Worm (Caenorhabditis elegans) whole organism, L4 larva: ENCODE results near the gene snr-6.

Experiments
- R02D3.7 ChIP-seq: fragments of 150-350 bp; sonication (generic microtip); optimal IDR thresholded peaks from 3 replicates; lab custom pipeline; 2014; ENCODE audit warnings: missing biosample characterization, missing genetic modification characterization
- Y48G9A.11 ChIP-seq: fragments of 200-800 bp; sonication (Bioruptor generic); IDR thresholded peaks from 2 replicates; pipeline ENCODE4 v1.3.6; 2022; ENCODE audit warnings: missing genetic modification reagents, missing genetic modification characterization, missing compliant biosample characterization
- ZK546.5 ChIP-seq, 2 experiments: sonication (generic microtip); optimal IDR thresholded peaks; 2 replicates each; lab custom pipeline; 2017; ENCODE audit warnings: missing biosample characterization in 2 of 2, missing genetic modification characterization in 2 of 2
- aly-2 ChIP-seq: sonication (generic microtip); optimal IDR thresholded peaks from 2 replicates; lab custom pipeline; 2018; ENCODE audit warnings: missing biosample characterization, missing genetic modification characterization
- ces-1 ChIP-seq: fragments of 150-350 bp; sonication (generic microtip); optimal IDR thresholded peaks from 4 replicates; lab custom pipeline; 2014; ENCODE audit warnings: missing biosample characterization, missing genetic modification reagents, missing genetic modification characterization
- fkh-10 ChIP-seq: fragments of 150-350 bp; optimal IDR thresholded peaks from 2 replicates; lab custom pipeline; 2014; ENCODE audit warnings: missing biosample characterization, missing genetic modification reagents, missing genetic modification characterization
- lim-7 ChIP-seq: fragments of 200-800 bp; sonication (Bioruptor generic); IDR thresholded peaks from 2 replicates; pipeline ENCODE4 v1.3.6; 2022; ENCODE audit warnings: missing genetic modification characterization, missing compliant biosample characterization
- lin-39 ChIP-seq: fragments of 150-350 bp; optimal IDR thresholded peaks from 2 replicates; lab custom pipeline; 2014; ENCODE audit warnings: missing biosample characterization, missing genetic modification reagents, missing genetic modification characterization
- nhr-11 ChIP-seq: fragments of 150-350 bp; optimal IDR thresholded peaks from 2 replicates; lab custom pipeline; 2014; ENCODE audit warnings: missing biosample characterization, missing genetic modification characterization
- pha-4 ChIP-seq, 2 experiments: fragments of 150-350 bp in 1 of 2; fragments of 200-800 bp in 1 of 2; sonication (Bioruptor generic) in 1 of 2; IDR thresholded peaks in 1 of 2; optimal IDR thresholded peaks in 1 of 2; 2 replicates each; pipeline versions ENCODE4 v1.3.6 to Lab custom; 2014 to 2022; ENCODE audit warnings: missing genetic modification characterization in 2 of 2, missing genetic modification reagents in 2 of 2, missing biosample characterization in 1 of 2, missing compliant biosample characterization in 1 of 2
- rbr-2 ChIP-seq: sonication (generic microtip); optimal IDR thresholded peaks from 2 replicates; lab custom pipeline; 2016; ENCODE audit warnings: missing genotype, missing genetic modification characterization, missing compliant biosample characterization

- TF ChIP-seq lim-7 (GFP tag; lab: Robert Waterston, UW), result no peak
- no peak for TF ChIP-seq Y48G9A.11 (GFP tag; lab: Robert Waterston, UW)
- TF ChIP-seq nhr-11 (tag; lab: Kevin White, UChicago), result no peak
- no peak for TF ChIP-seq aly-2 (tag; lab: Kevin White, UChicago)
- no peak for TF ChIP-seq pha-4 (GFP tag; IDR thresholded peaks at IDR 0.05; lab: Robert Waterston, UW)
- no peak for TF ChIP-seq pha-4 (tag; optimal IDR thresholded peaks at IDR 0.05; lab: Kevin White, UChicago)
- TF ChIP-seq lin-39 (tag; lab: Kevin White, UChicago), result no peak
- no peak for TF ChIP-seq ces-1
- TF ChIP-seq rbr-2 (tag; lab: Kevin White, UChicago), result no peak
- TF ChIP-seq R02D3.7 (tag; lab: Kevin White, UChicago), result no peak
- no peak for TF ChIP-seq ZK546.5 (tag; optimal IDR thresholded peaks at IDR 0.05; lab: Kevin White, UChicago)
- TF ChIP-seq fkh-10, result no peak
Measured at ce11 chrIII:12425846-12426405, 3.5 kb downstream of the snr-6 start.
